6 worm cellular contexts compared by ENCODE assay signal in genomic region chrV:1327317-1327716, ce11.
TF ChIP-seq lines count a peak whose summit lies in the region.

No protein-coding gene starts in this region.

TF ChIP-seq in whole organism, L1 larva, 84 proteins besides CTCF, POLR2A, EP300 and RAD21 (continues in another document):
- no peak for TF ChIP-seq tlp-1 (tag; optimal IDR thresholded peaks at IDR 0.05; lab: Kevin White, UChicago)
- no peak for TF ChIP-seq unc-86 (tag; optimal IDR thresholded peaks at IDR 0.05; lab: Kevin White, UChicago)
- no peak for TF ChIP-seq mdl-1 (tag; optimal IDR thresholded peaks at IDR 0.05; lab: Kevin White, UChicago)
- TF ChIP-seq nhr-71 (tag; optimal IDR thresholded peaks at IDR 0.05; lab: Kevin White, UChicago) = peak; percentile 36
- TF ChIP-seq vab-15 (tag; optimal IDR thresholded peaks at IDR 0.05; lab: Kevin White, UChicago) = no peak
- TF ChIP-seq dpl-1 (GFP tag; optimal IDR thresholded peaks at IDR 0.05; lab: Kevin White, UChicago) = no peak
- TF ChIP-seq mab-9 (GFP tag; IDR thresholded peaks at IDR 0.05; lab: Robert Waterston, UW) = no peak
- no peak for TF ChIP-seq aha-1 (tag; optimal IDR thresholded peaks at IDR 0.05; lab: Kevin White, UChicago)
- TF ChIP-seq mef-2 (tag; optimal IDR thresholded peaks at IDR 0.05; lab: Kevin White, UChicago) = no peak
- no peak for TF ChIP-seq lin-13 (GFP tag; optimal IDR thresholded peaks at IDR 0.05; lab: Kevin White, UChicago)
- TF ChIP-seq snu-23 (GFP tag; optimal IDR thresholded peaks at IDR 0.05; lab: Kevin White, UChicago) = peak; percentile 21
- TF ChIP-seq sup-37 (GFP tag; optimal IDR thresholded peaks at IDR 0.05; lab: Kevin White, UChicago) = no peak
- TF ChIP-seq unc-30 (tag; optimal IDR thresholded peaks at IDR 0.05; lab: Kevin White, UChicago) = no peak
- TF ChIP-seq nhr-90 (tag; optimal IDR thresholded peaks at IDR 0.05; lab: Kevin White, UChicago; ENCODE audit: poor library complexity) = no peak
- TF ChIP-seq dsc-1 (tag; optimal IDR thresholded peaks at IDR 0.05; lab: Kevin White, UChicago) = peak; percentile 0
- TF ChIP-seq xbp-1 (tag; optimal IDR thresholded peaks at IDR 0.05; lab: Kevin White, UChicago) = no peak

TF ChIP-seq in whole organism, L2 larva, 48 proteins besides CTCF, POLR2A, EP300 and RAD21:
- peak; percentile 31 for TF ChIP-seq F13H6.1 (tag; optimal IDR thresholded peaks at IDR 0.05; lab: Kevin White, UChicago)
- TF ChIP-seq Y55F3AM.14 (GFP tag; optimal IDR thresholded peaks at IDR 0.05; lab: Kevin White, UChicago) = no peak
- TF ChIP-seq lsy-2 (tag; optimal IDR thresholded peaks at IDR 0.05; lab: Kevin White, UChicago) = peak in 1 of 2 experiments; percentile 12
- peak; percentile 46 for TF ChIP-seq nhr-129 (tag; optimal IDR thresholded peaks at IDR 0.05; lab: Kevin White, UChicago)

TF ChIP-seq in whole organism, L3 larva, 47 proteins besides CTCF, POLR2A, EP300 and RAD21:
- TF ChIP-seq nfya-1 (tag; optimal IDR thresholded peaks at IDR 0.05; lab: Kevin White, UChicago; ENCODE audit: insufficient read depth) = peak; percentile 9
- TF ChIP-seq ama-1 (optimal IDR thresholded peaks at IDR 0.05; lab: Kevin White, UChicago) = no peak
- TF ChIP-seq lin-39 (tag; optimal IDR thresholded peaks at IDR 0.05; lab: Kevin White, UChicago) = peak; percentile 8
- TF ChIP-seq pqm-1 (tag; optimal IDR thresholded peaks at IDR 0.05; lab: Kevin White, UChicago) = no peak
TF ChIP-seq in whole organism, L3 larva: peak in this region for 2.

TF ChIP-seq in whole organism, L4 larva, 104 proteins besides CTCF, POLR2A, EP300 and RAD21:
- no peak for TF ChIP-seq hmg-1.1 (GFP tag; IDR thresholded peaks at IDR 0.05; lab: Robert Waterston, UW)
- peak in 1 of 2 experiments; percentile 40 for TF ChIP-seq daf-16 (GFP tag; optimal IDR thresholded peaks at IDR 0.05; lab: Kevin White, UChicago)
- TF ChIP-seq daf-16 (tag; optimal IDR thresholded peaks at IDR 0.05; lab: Kevin White, UChicago) = no peak
- no peak for TF ChIP-seq ceh-82 (tag; optimal IDR thresholded peaks at IDR 0.05; lab: Kevin White, UChicago)
- no peak for TF ChIP-seq ZK337.2 (GFP tag; IDR thresholded peaks at IDR 0.05; lab: Robert Waterston, UW)
- peak; percentile 89 for TF ChIP-seq aha-1 (tag; lab: Kevin White, UChicago)
- TF ChIP-seq hlh-30 (tag; optimal IDR thresholded peaks at IDR 0.05; lab: Kevin White, UChicago; ENCODE audit: insufficient read depth) = peak; percentile 23
- TF ChIP-seq unc-62 (GFP tag; optimal IDR thresholded peaks at IDR 0.05 in 1 of 2; lab: Kevin White, UChicago) = peak in 1 of 2 experiments; percentile 49
- no peak for TF ChIP-seq unc-62 (tag; optimal IDR thresholded peaks at IDR 0.05; lab: Kevin White, UChicago)
- TF ChIP-seq hif-1 (tag; optimal IDR thresholded peaks at IDR 0.05; lab: Kevin White, UChicago) = no peak

TF ChIP-seq in whole organism, late embryonic, 69 proteins besides CTCF, POLR2A, EP300 and RAD21:
- TF ChIP-seq ceh-18 (tag; optimal IDR thresholded peaks at IDR 0.05; lab: Kevin White, UChicago) (peak; percentile 11), ceh-22 (tag; optimal IDR thresholded peaks at IDR 0.05; lab: Kevin White, UChicago) (no peak), eyg-1 (tag; optimal IDR thresholded peaks at IDR 0.05; lab: Kevin White, UChicago) (no peak), sox-4 (tag; optimal IDR thresholded peaks at IDR 0.05; lab: Kevin White, UChicago) (no peak), hlh-8 (tag; optimal IDR thresholded peaks at IDR 0.05; lab: Kevin White, UChicago) (no peak), ceh-24 (tag; optimal IDR thresholded peaks at IDR 0.05; lab: Kevin White, UChicago) (no peak), unc-86 (tag; optimal IDR thresholded peaks at IDR 0.05; lab: Kevin White, UChicago) (no peak), dve-1 (tag; optimal IDR thresholded peaks at IDR 0.05; lab: Kevin White, UChicago) (no peak), K02D7.2 (tag; optimal IDR thresholded peaks at IDR 0.05; lab: Kevin White, UChicago) (no peak), dmd-4 (tag; optimal IDR thresholded peaks at IDR 0.05; lab: Kevin White, UChicago; ENCODE audit: borderline replicate concordance) (no peak), ceh-19 (GFP tag; optimal IDR thresholded peaks at IDR 0.05; lab: Kevin White, UChicago) (no peak), elt-4 (tag; optimal IDR thresholded peaks at IDR 0.05; lab: Kevin White, UChicago) (no peak), unc-55 (GFP tag; optimal IDR thresholded peaks at IDR 0.05; lab: Kevin White, UChicago) (peak; percentile 40), K09A11.1 (tag; optimal IDR thresholded peaks at IDR 0.05; lab: Kevin White, UChicago; ENCODE audit: insufficient read depth) (no peak), mec-3 (tag; optimal IDR thresholded peaks at IDR 0.05; lab: Kevin White, UChicago; ENCODE audit: borderline replicate concordance) (no peak), pqm-1 (tag; optimal IDR thresholded peaks at IDR 0.05; lab: Kevin White, UChicago) (no peak)

TF ChIP-seq in whole organism, mixed stage, embryonic, 35 proteins besides CTCF, POLR2A, EP300 and RAD21:
- TF ChIP-seq lsy-2 (tag; optimal IDR thresholded peaks at IDR 0.05; lab: Kevin White, UChicago) = no peak
- TF ChIP-seq zip-8 (tag; optimal IDR thresholded peaks at IDR 0.05; lab: Kevin White, UChicago) = no peak
- no peak for TF ChIP-seq nhr-237 (tag; optimal IDR thresholded peaks at IDR 0.05; lab: Kevin White, UChicago)
- TF ChIP-seq unc-62 (GFP tag; optimal IDR thresholded peaks at IDR 0.05; lab: Kevin White, UChicago) = peak; percentile 71
- no peak for TF ChIP-seq ceh-83 (GFP tag; optimal IDR thresholded peaks at IDR 0.05; lab: Kevin White, UChicago)
- TF ChIP-seq hlh-1 (tag; optimal IDR thresholded peaks at IDR 0.05; lab: Kevin White, UChicago) = peak; percentile 61
- no peak for TF ChIP-seq blmp-1 (tag; optimal IDR thresholded peaks at IDR 0.05; lab: Kevin White, UChicago)
- peak; percentile 27 for TF ChIP-seq unc-120 (tag; optimal IDR thresholded peaks at IDR 0.05; lab: Kevin White, UChicago; ENCODE audit: poor library complexity, severe bottlenecking)

Comparison
In these comparisons a context has a peak if more than half of its experiments do, and no peak if none do; other contexts are left out.
1. Of the 29 proteins assayed by ChIP-seq in both whole organism, L4 larva and whole organism, L1 larva: peak only in whole organism, L4 larva: aha-1; only in whole organism, L1 larva: none; in both: none; in neither: 27; mixed calls (peak in some experiments, not most) for 1.